Worm (Caenorhabditis elegans) whole organism, L1 larva: ENCODE measurements around the gene Y57A10C.9.

Source experiments
- aly-2 ChIP-seq: fragments of 150-350 bp; optimal IDR thresholded peaks from 2 replicates; lab custom pipeline; 2014; ENCODE audit warnings: missing biosample characterization, missing genetic modification characterization
- blmp-1 ChIP-seq: fragments of 150-350 bp; optimal IDR thresholded peaks from 2 replicates; lab custom pipeline; 2014; ENCODE audit warnings: missing biosample characterization, missing genetic modification characterization
- efl-3 ChIP-seq: fragments of 200-800 bp; sonication (Bioruptor generic); optimal IDR thresholded peaks from 2 replicates; lab custom pipeline; 2018; ENCODE audit warnings: mild to moderate bottlenecking, missing genetic modification characterization, missing compliant biosample characterization
- elt-3 ChIP-seq, 6 experiments: fragments of 150-350 bp in 1 of 6; sonication (generic microtip); optimal IDR thresholded peaks; 2 replicates each; lab custom pipeline; 2017 to 2018; ENCODE audit warnings: missing biosample characterization in 6 of 6, missing genetic modification characterization in 6 of 6, inconsistent platforms in 1 of 6
- lir-3 ChIP-seq: sonication (generic microtip); optimal IDR thresholded peaks from 2 replicates; lab custom pipeline; 2016; ENCODE audit warnings: mild to moderate bottlenecking, missing genetic modification characterization, moderate library complexity, missing compliant biosample characterization; ENCODE audit not compliant: poor library complexity
- mdl-1 ChIP-seq, 2 experiments: fragments of 150-350 bp; optimal IDR thresholded peaks; 2 replicates each; lab custom pipeline; 2014 to 2017; ENCODE audit warnings: missing biosample characterization in 2 of 2, missing genetic modification characterization in 2 of 2, inconsistent platforms in 1 of 2
- nhr-84 ChIP-seq: sonication (generic microtip); optimal IDR thresholded peaks from 2 replicates; lab custom pipeline; 2017; ENCODE audit warnings: missing biosample characterization, missing genetic modification characterization
- zag-1 ChIP-seq: fragments of 150-350 bp; optimal IDR thresholded peaks from 2 replicates; lab custom pipeline; 2014; ENCODE audit warnings: missing biosample characterization, missing genetic modification characterization

DNA sequence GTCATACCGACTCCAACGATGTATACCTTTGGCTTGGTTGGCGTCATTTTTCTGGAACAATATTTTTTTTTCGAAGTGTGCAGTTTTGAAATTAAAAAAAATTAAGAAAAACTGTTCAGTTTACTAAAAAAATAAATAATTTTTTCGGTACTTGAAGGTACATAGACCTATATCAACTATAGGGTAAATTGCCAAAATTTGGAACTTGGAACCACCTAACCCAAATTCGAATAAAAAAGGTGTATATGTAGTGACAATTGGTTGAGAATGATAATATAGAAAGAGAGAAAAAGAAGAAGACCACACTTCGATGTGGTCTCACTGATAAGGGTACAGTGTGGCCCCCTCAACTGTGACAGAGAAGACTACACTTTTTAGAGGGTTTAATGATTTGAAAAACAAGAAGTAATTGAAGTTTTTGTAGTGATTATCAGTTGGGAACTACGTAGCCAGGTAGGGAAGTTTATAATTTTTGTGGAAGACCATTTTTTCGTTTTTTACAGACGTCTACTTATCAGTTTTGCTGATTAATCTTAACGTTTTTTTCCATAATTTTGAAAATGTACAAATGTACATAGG, 12.6 kb downstream of the Y57A10C.9 start, which contains the start of gene daf-22:
- TF ChIP-seq elt-3 (tag; optimal IDR thresholded peaks at IDR 0.05; lab: Kevin White, UChicago) (peak in 3 of 6 experiments; percentile 25 to 74 (median 45)), mdl-1 (tag; optimal IDR thresholded peaks at IDR 0.05; lab: Kevin White, UChicago) (no peak), blmp-1 (tag; lab: Kevin White, UChicago) (peak; percentile 5), efl-3 (no peak), nhr-84 (tag; lab: Kevin White, UChicago) (no peak), zag-1 (tag; lab: Kevin White, UChicago) (no peak), lir-3 (tag; lab: Kevin White, UChicago) (no peak), aly-2 (no peak)
